Worm (Caenorhabditis elegans): ENCODE data around the gene acr-21.

The acr-21 gene

DNA sequence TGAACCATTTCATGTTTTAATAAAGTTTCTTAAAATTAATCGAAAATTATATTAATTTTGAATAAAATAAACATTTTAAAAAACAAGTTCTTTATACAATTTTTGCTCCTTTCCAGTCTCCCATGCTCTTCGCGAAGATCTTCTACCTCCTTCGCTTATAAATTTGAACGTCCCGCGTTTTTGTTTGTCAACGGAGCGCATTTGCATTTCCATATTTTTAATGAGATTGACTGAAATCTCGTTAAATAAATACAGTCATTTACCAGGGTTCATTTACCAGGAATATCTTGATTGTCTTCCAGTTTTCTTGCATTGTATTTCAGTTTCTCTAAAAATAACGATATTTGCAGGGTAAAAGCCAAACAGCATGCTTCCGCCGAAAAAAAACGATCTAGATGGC, 33.4 kb downstream of the acr-21 start, which contains the start of gene cmtr-2 (continued):
- TF ChIP-seq sox-4 (tag; optimal IDR thresholded peaks at IDR 0.05) (no peak), hlh-4 (tag; optimal IDR thresholded peaks at IDR 0.05) (no peak), aha-1 (tag; optimal IDR thresholded peaks at IDR 0.05) (no peak), ztf-4 (tag; optimal IDR thresholded peaks at IDR 0.05) (no peak), nhr-84 (tag; optimal IDR thresholded peaks at IDR 0.05) (no peak), alr-1 (tag; optimal IDR thresholded peaks at IDR 0.05; ENCODE audit: borderline replicate concordance) (no peak), nhr-77 (tag; optimal IDR thresholded peaks at IDR 0.05) (peak; percentile 24), nhr-85 (tag) (no peak), unc-30 (tag; optimal IDR thresholded peaks at IDR 0.05) (no peak), grh-1 (GFP tag; IDR thresholded peaks at IDR 0.05) (no peak), nhr-12 (tag; optimal IDR thresholded peaks at IDR 0.05) (no peak), lin-39 (tag; optimal IDR thresholded peaks at IDR 0.05) (no peak), egl-27 (tag; optimal IDR thresholded peaks at IDR 0.05) (no peak), pqm-1 (tag; optimal IDR thresholded peaks at IDR 0.05) (no peak), snu-23 (GFP tag; optimal IDR thresholded peaks at IDR 0.05) (peak; percentile 41), ceh-82 (tag; optimal IDR thresholded peaks at IDR 0.05) (peak; percentile 6 to 22 (median 16)), Y116A8C.19 (tag; optimal IDR thresholded peaks at IDR 0.05; ENCODE audit: borderline replicate concordance) (no peak), irx-1 (tag; optimal IDR thresholded peaks at IDR 0.05) (peak; percentile 4), nhr-237 (tag; optimal IDR thresholded peaks at IDR 0.05) (no peak), ceh-88 (GFP tag; IDR thresholded peaks at IDR 0.05) (no peak), vab-15 (tag; optimal IDR thresholded peaks at IDR 0.05) (no peak), fkh-4 (tag; optimal IDR thresholded peaks at IDR 0.05; ENCODE audit: borderline replicate concordance) (no peak), ceh-63 (GFP tag; optimal IDR thresholded peaks at IDR 0.05) (no peak), swsn-7 (tag; optimal IDR thresholded peaks at IDR 0.05) (peak; percentile 40), C04F5.9 (tag; optimal IDR thresholded peaks at IDR 0.05) (no peak), lin-14 (GFP tag; optimal IDR thresholded peaks at IDR 0.05) (peak; percentile 23), nhr-19 (GFP tag; conservative IDR thresholded peaks at IDR 0.05) (peak; percentile 79), rnt-1 (tag; optimal IDR thresholded peaks at IDR 0.05) (peak; percentile 61), nhr-28 (tag; optimal IDR thresholded peaks at IDR 0.05) (no peak), fkh-8 (tag; optimal IDR thresholded peaks at IDR 0.05) (no peak), elt-2 (tag; optimal IDR thresholded peaks at IDR 0.05) (no peak), lin-13 (GFP tag; optimal IDR thresholded peaks at IDR 0.05) (peak; percentile 36), egl-13 (tag; optimal IDR thresholded peaks at IDR 0.05) (no peak), lir-3 (tag; optimal IDR thresholded peaks at IDR 0.05; ENCODE audit: poor library complexity) (no peak), fos-1 (tag; optimal IDR thresholded peaks at IDR 0.05) (no peak), tbx-2 (tag; optimal IDR thresholded peaks at IDR 0.05) (peak; percentile 30), mef-2 (tag; optimal IDR thresholded peaks at IDR 0.05) (no peak), nhr-71 (tag; optimal IDR thresholded peaks at IDR 0.05) (peak; percentile 64), unc-130 (tag; optimal IDR thresholded peaks at IDR 0.05) (no peak), skn-1 (tag; optimal IDR thresholded peaks at IDR 0.05) (peak; percentile 23), nhr-20 (tag; optimal IDR thresholded peaks at IDR 0.05) (peak; percentile 33), nhr-11 (tag; optimal IDR thresholded peaks at IDR 0.05) (no peak), xbp-1 (tag; optimal IDR thresholded peaks at IDR 0.05) (peak; percentile 39), F16B12.6 (tag; optimal IDR thresholded peaks at IDR 0.05) (peak; percentile 3), nhr-76 (tag; optimal IDR thresholded peaks at IDR 0.05) (no peak), C34B4.2 (tag; optimal IDR thresholded peaks at IDR 0.05) (no peak), unc-98 (GFP tag; IDR thresholded peaks at IDR 0.05) (no peak), blmp-1 (tag; optimal IDR thresholded peaks at IDR 0.05) (peak; percentile 34), snpc-4 (tag; optimal IDR thresholded peaks at IDR 0.05) (peak; percentile 25), isw-1 (GFP tag; IDR thresholded peaks at IDR 0.05) (no peak), C16A3.4 (tag; optimal IDR thresholded peaks at IDR 0.05) (peak; percentile 40), hlh-17 (GFP tag; optimal IDR thresholded peaks at IDR 0.05; ENCODE audit: borderline replicate concordance) (no peak), hpl-2 (GFP tag; optimal IDR thresholded peaks at IDR 0.05) (no peak), mep-1 (tag; optimal IDR thresholded peaks at IDR 0.05) (peak; percentile 66), zag-1 (tag; optimal IDR thresholded peaks at IDR 0.05) (no peak)

All from whole organism, L1 larva.